Worm (Caenorhabditis elegans) whole organism, young adult: ENCODE data around the gene H12D21.9.

Experiments used
- B0019.2 ChIP-seq: fragments of 200-800 bp; sonication (Bioruptor generic); conservative IDR thresholded peaks from 2 replicates; pipeline ENCODE4 v1.3.6; 2022; ENCODE audit warnings: missing genetic modification reagents, missing genetic modification characterization, missing compliant biosample characterization
- B0035.1 ChIP-seq: sonication (generic microtip); optimal IDR thresholded peaks from 2 replicates; lab custom pipeline; 2016; ENCODE audit warnings: missing genetic modification characterization, mild to moderate bottlenecking, missing compliant biosample characterization, missing genotype, missing genetic modification reagents
- B0261.1 ChIP-seq: sonication (generic microtip); optimal IDR thresholded peaks from 2 replicates; lab custom pipeline; 2016; ENCODE audit warnings: mild to moderate bottlenecking, missing genetic modification characterization, moderate library complexity, missing compliant biosample characterization
- B0336.3 ChIP-seq: fragments of 200-800 bp; sonication (Bioruptor generic); IDR thresholded peaks from 2 replicates; pipeline ENCODE4 v1.3.6; 2022; ENCODE audit warnings: missing genetic modification characterization, missing compliant biosample characterization
- C06A6.2 ChIP-seq: fragments of 200-800 bp; sonication (Bioruptor generic); conservative IDR thresholded peaks from 2 replicates; pipeline ENCODE4 v1.3.6; 2022; ENCODE audit warnings: missing genetic modification characterization, missing compliant biosample characterization
- F22D6.2 ChIP-seq: sonication (generic microtip); optimal IDR thresholded peaks from 2 replicates; lab custom pipeline; 2016; ENCODE audit warnings: mild to moderate bottlenecking, missing genetic modification characterization, missing compliant biosample characterization
- F23B12.7 ChIP-seq: sonication (generic microtip); optimal IDR thresholded peaks from 2 replicates; lab custom pipeline; 2017; ENCODE audit warnings: missing genetic modification characterization, mild to moderate bottlenecking, missing compliant biosample characterization, antibody characterized with exemption, moderate library complexity; ENCODE audit not compliant: insufficient read depth
- F33H1.4 ChIP-seq: fragments of 200-800 bp; sonication (Bioruptor generic); IDR thresholded peaks from 2 replicates; pipeline ENCODE4 v1.3.6; 2022; ENCODE audit warnings: missing genetic modification reagents, missing genetic modification characterization, missing compliant biosample characterization
- F39B2.1 ChIP-seq: fragments of 200-800 bp; sonication (Bioruptor generic); IDR thresholded peaks from 2 replicates; pipeline ENCODE4 v1.3.6; 2022; ENCODE audit warnings: missing genetic modification reagents, missing genetic modification characterization, missing compliant biosample characterization
- F57A8.1 ChIP-seq: fragments of 200-800 bp; sonication (Bioruptor generic); optimal IDR thresholded peaks from 2 replicates; lab custom pipeline; 2018; ENCODE audit warnings: mild to moderate bottlenecking, missing genetic modification characterization, moderate library complexity, missing compliant biosample characterization
- K11D2.4 ChIP-seq: fragments of 200-800 bp; sonication (Bioruptor generic); IDR thresholded peaks from 2 replicates; pipeline ENCODE4 v1.3.6; 2022; ENCODE audit warnings: missing genetic modification reagents, missing genetic modification characterization, missing compliant biosample characterization
- Y53G8AR.9 ChIP-seq: fragments of 200-800 bp; sonication (Bioruptor generic); conservative IDR thresholded peaks from 2 replicates; pipeline ENCODE4 v1.3.6; 2022; ENCODE audit warnings: missing genetic modification reagents, missing genetic modification characterization, missing compliant biosample characterization
- Y67H2A.10 ChIP-seq: fragments of 200-800 bp; sonication (Bioruptor generic); conservative IDR thresholded peaks from 2 replicates; pipeline ENCODE4 v1.3.6; 2022; ENCODE audit warnings: missing genetic modification reagents, missing genetic modification characterization, missing compliant biosample characterization
- Y95B8A.8 ChIP-seq: fragments of 200-800 bp; sonication (Bioruptor generic); IDR thresholded peaks from 2 replicates; pipeline ENCODE4 v1.3.6; 2022; ENCODE audit warnings: missing genetic modification reagents, missing genetic modification characterization, missing compliant biosample characterization
- ama-1 ChIP-seq, 3 experiments: fragments of 150-350 bp in 1 of 3; sonication (generic microtip) in 2 of 3; optimal IDR thresholded peaks; 2 replicates each; lab custom pipeline; 2014 to 2018; ENCODE audit warnings: missing biosample characterization in 2 of 3, missing genetic modification characterization in 2 of 3, missing genetic modification reagents in 2 of 3
- aptf-3 ChIP-seq: fragments of 200-800 bp; sonication (Bioruptor generic); IDR thresholded peaks from 2 replicates; pipeline ENCODE4 v1.3.6; 2022; ENCODE audit warnings: missing genetic modification characterization, missing compliant biosample characterization
- attf-6 ChIP-seq: fragments of 200-800 bp; sonication (Bioruptor generic); IDR thresholded peaks from 2 replicates; pipeline ENCODE4 v1.3.6; 2022; ENCODE audit warnings: missing genetic modification reagents, missing genetic modification characterization, missing compliant biosample characterization
- bed-1 ChIP-seq: fragments of 200-800 bp; sonication (Bioruptor generic); IDR thresholded peaks from 2 replicates; pipeline ENCODE4 v1.3.6; 2022; ENCODE audit warnings: missing genetic modification reagents, missing genetic modification characterization, missing compliant biosample characterization
- ccch-3 ChIP-seq: fragments of 200-800 bp; sonication (Bioruptor generic); optimal IDR thresholded peaks from 2 replicates; lab custom pipeline; 2018; ENCODE audit warnings: mild to moderate bottlenecking, missing genetic modification characterization, missing compliant biosample characterization
- ceh-27 ChIP-seq: fragments of 200-800 bp; sonication (Bioruptor generic); optimal IDR thresholded peaks from 2 replicates; lab custom pipeline; 2018; ENCODE audit warnings: mild to moderate bottlenecking, missing genetic modification characterization, moderate library complexity, missing compliant biosample characterization
- ceh-91 ChIP-seq: fragments of 200-800 bp; sonication (Bioruptor generic); IDR thresholded peaks from 2 replicates; pipeline ENCODE4 v1.3.6; 2022; ENCODE audit warnings: missing genetic modification reagents, missing genetic modification characterization, missing compliant biosample characterization
- die-1 ChIP-seq: sonication (generic microtip); optimal IDR thresholded peaks from 2 replicates; lab custom pipeline; 2016; ENCODE audit warnings: missing genotype, mild to moderate bottlenecking, missing genetic modification characterization, missing compliant biosample characterization
- dpff-1 ChIP-seq: sonication (generic microtip); optimal IDR thresholded peaks from 2 replicates; lab custom pipeline; 2017; ENCODE audit warnings: mild to moderate bottlenecking, missing genetic modification characterization, missing compliant biosample characterization
- dpl-1 ChIP-seq: fragments of 150-350 bp; optimal IDR thresholded peaks from 2 replicates; lab custom pipeline; 2014; ENCODE audit warnings: missing biosample characterization, missing genetic modification reagents, missing genetic modification characterization
- egl-18 ChIP-seq: fragments of 200-800 bp; sonication (Bioruptor generic); IDR thresholded peaks from 2 replicates; pipeline ENCODE4 v1.3.6; 2022; ENCODE audit warnings: missing genetic modification reagents, missing genetic modification characterization, missing compliant biosample characterization
- egrh-3 ChIP-seq: fragments of 200-800 bp; sonication (Bioruptor generic); IDR thresholded peaks from 2 replicates; pipeline ENCODE4 v1.3.6; 2022; ENCODE audit warnings: missing genetic modification reagents, missing genetic modification characterization, missing compliant biosample characterization
- hlh-12 ChIP-seq: sonication (generic microtip); optimal IDR thresholded peaks from 2 replicates; lab custom pipeline; 2016; ENCODE audit warnings: missing genetic modification characterization, missing compliant biosample characterization
- hmg-1.2 ChIP-seq: fragments of 200-800 bp; sonication (Bioruptor generic); IDR thresholded peaks from 2 replicates; pipeline ENCODE4 v1.3.6; 2022; ENCODE audit warnings: missing genetic modification reagents, missing genetic modification characterization, missing compliant biosample characterization
- hrde-1 ChIP-seq: sonication (generic microtip); optimal IDR thresholded peaks from 2 replicates; lab custom pipeline; 2016; ENCODE audit warnings: missing genetic modification characterization, mild to moderate bottlenecking, missing compliant biosample characterization, moderate library complexity, missing genotype, missing genetic modification reagents, borderline replicate concordance
- let-526 ChIP-seq: fragments of 200-800 bp; sonication (Bioruptor generic); IDR thresholded peaks from 2 replicates; pipeline ENCODE4 v1.3.6; 2022; ENCODE audit warnings: missing genetic modification reagents, missing genetic modification characterization, missing compliant biosample characterization
- lin-26 ChIP-seq: fragments of 200-800 bp; sonication (Bioruptor generic); IDR thresholded peaks from 2 replicates; pipeline ENCODE4 v1.3.6; 2022; ENCODE audit warnings: missing genetic modification reagents, missing genetic modification characterization, missing compliant biosample characterization
- lsl-1 ChIP-seq: fragments of 200-800 bp; sonication (Bioruptor generic); optimal IDR thresholded peaks from 2 replicates; lab custom pipeline; 2018; ENCODE audit warnings: mild to moderate bottlenecking, missing genetic modification characterization, moderate library complexity, missing compliant biosample characterization
- madf-10 ChIP-seq: sonication (generic microtip); optimal IDR thresholded peaks from 2 replicates; lab custom pipeline; 2016; ENCODE audit warnings: mild to moderate bottlenecking, missing genetic modification characterization, missing compliant biosample characterization
- mes-4 ChIP-seq: sonication (generic microtip); optimal IDR thresholded peaks from 2 replicates; lab custom pipeline; 2016; ENCODE audit warnings: missing genotype, missing genetic modification characterization, missing compliant biosample characterization
- mxl-1 ChIP-seq: sonication (generic microtip); optimal IDR thresholded peaks from 2 replicates; lab custom pipeline; 2016; ENCODE audit warnings: missing genetic modification characterization, missing compliant biosample characterization
- nfya-1 ChIP-seq: sonication (generic microtip); optimal IDR thresholded peaks from 2 replicates; lab custom pipeline; 2017; ENCODE audit warnings: antibody characterized with exemption, missing compliant biosample characterization, missing genetic modification characterization, borderline replicate concordance; ENCODE audit not compliant: insufficient read depth
- nfyb-1 ChIP-seq: fragments of 200-800 bp; sonication (Bioruptor generic); IDR thresholded peaks from 2 replicates; pipeline ENCODE4 v1.3.6; 2022; ENCODE audit warnings: missing genetic modification reagents, missing genetic modification characterization, missing compliant biosample characterization
- nhr-80 ChIP-seq: sonication (generic microtip); optimal IDR thresholded peaks from 2 replicates; lab custom pipeline; 2016; ENCODE audit warnings: missing genetic modification characterization, missing compliant biosample characterization
- pha-4 ChIP-seq: fragments of 150-350 bp; sonication (generic microtip); optimal IDR thresholded peaks from 2 replicates; lab custom pipeline; 2014; ENCODE audit warnings: missing biosample characterization, missing genetic modification reagents, missing genetic modification characterization
- rpc-1 ChIP-seq, 2 experiments: fragments of 150-350 bp in 1 of 2; sonication (generic microtip) in 1 of 2; optimal IDR thresholded peaks; 2 replicates each; lab custom pipeline; 2014 to 2018; ENCODE audit warnings: missing biosample characterization in 1 of 2, missing genetic modification characterization in 1 of 2, missing genetic modification reagents in 1 of 2, missing genotype in 1 of 2
- sdz-38 ChIP-seq: sonication (generic microtip); optimal IDR thresholded peaks from 2 replicates; lab custom pipeline; 2016; ENCODE audit warnings: missing genotype, missing genetic modification characterization, missing compliant biosample characterization
- snpc-3.4 ChIP-seq: sonication (generic microtip); optimal IDR thresholded peaks from 2 replicates; lab custom pipeline; 2017; ENCODE audit warnings: missing genetic modification characterization, mild to moderate bottlenecking, missing compliant biosample characterization, antibody characterized with exemption, moderate library complexity, missing genotype, missing genetic modification reagents
- tbp1 ChIP-seq: fragments of 200-800 bp; sonication (Bioruptor generic); optimal IDR thresholded peaks from 2 replicates; lab custom pipeline; 2018; ENCODE audit warnings: mild to moderate bottlenecking, missing genetic modification characterization, missing compliant biosample characterization
- tbx-9 ChIP-seq: sonication (generic microtip); optimal IDR thresholded peaks from 2 replicates; lab custom pipeline; 2016; ENCODE audit warnings: borderline replicate concordance, missing genetic modification characterization, inconsistent platforms, missing compliant biosample characterization
- xnd-1 ChIP-seq: sonication (generic microtip); optimal IDR thresholded peaks from 2 replicates; lab custom pipeline; 2016; ENCODE audit warnings: missing genotype, missing genetic modification reagents, missing genetic modification characterization, missing compliant biosample characterization
- ztf-6 ChIP-seq: fragments of 200-800 bp; sonication (Bioruptor generic); IDR thresholded peaks from 2 replicates; pipeline ENCODE4 v1.3.6; 2022; ENCODE audit warnings: missing genetic modification reagents, missing genetic modification characterization, missing compliant biosample characterization

H12D21.9 gene

DNA sequence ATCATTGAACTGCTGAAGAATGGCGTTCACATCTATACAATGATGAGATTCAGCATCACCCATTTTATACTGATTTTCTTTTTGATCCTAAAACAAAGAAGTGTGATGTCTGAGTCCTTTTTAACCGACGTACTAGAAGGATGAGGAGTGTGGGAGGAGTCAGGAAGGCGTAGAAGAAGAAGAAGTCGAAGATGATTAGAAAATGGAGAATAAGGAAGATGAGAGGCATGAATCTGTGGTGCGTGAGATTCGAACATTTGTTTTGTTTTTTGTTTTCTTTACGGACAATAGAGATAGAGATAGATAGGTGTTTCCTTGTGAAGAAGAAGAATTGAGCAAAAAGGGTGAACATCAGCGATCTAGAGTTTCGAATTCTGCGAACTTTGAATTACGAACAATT lies 50.8 kb downstream of the H12D21.9 start, which contains the start of gene npr-13:
Gene npr-13 (minus strand): TSS at position 101 of the 400 bp plus-strand sequence.
- TF ChIP-seq hmg-1.2 (GFP tag; lab: Robert Waterston, UW) = no peak
- no peak for TF ChIP-seq Y67H2A.10
- no peak for TF ChIP-seq C06A6.2
- TF ChIP-seq Y53G8AR.9 (GFP tag; lab: Robert Waterston, UW) = no peak
- TF ChIP-seq lin-26 (GFP tag; lab: Robert Waterston, UW) = no peak
- no peak for TF ChIP-seq pha-4 (tag; lab: Kevin White, UChicago)
- no peak for TF ChIP-seq Y95B8A.8 (GFP tag; lab: Robert Waterston, UW)
- TF ChIP-seq F23B12.7 (tag; lab: Kevin White, UChicago) = no peak
- TF ChIP-seq ceh-91 (GFP tag; lab: Robert Waterston, UW) = no peak
- no peak for TF ChIP-seq B0261.1 (tag; lab: Kevin White, UChicago)
- no peak for TF ChIP-seq F39B2.1 (GFP tag; lab: Robert Waterston, UW)
- TF ChIP-seq let-526 (GFP tag; lab: Robert Waterston, UW) = no peak
- no peak for TF ChIP-seq F22D6.2 (tag; lab: Kevin White, UChicago)
- no peak for TF ChIP-seq egl-18 (GFP tag; lab: Robert Waterston, UW)

DNA sequence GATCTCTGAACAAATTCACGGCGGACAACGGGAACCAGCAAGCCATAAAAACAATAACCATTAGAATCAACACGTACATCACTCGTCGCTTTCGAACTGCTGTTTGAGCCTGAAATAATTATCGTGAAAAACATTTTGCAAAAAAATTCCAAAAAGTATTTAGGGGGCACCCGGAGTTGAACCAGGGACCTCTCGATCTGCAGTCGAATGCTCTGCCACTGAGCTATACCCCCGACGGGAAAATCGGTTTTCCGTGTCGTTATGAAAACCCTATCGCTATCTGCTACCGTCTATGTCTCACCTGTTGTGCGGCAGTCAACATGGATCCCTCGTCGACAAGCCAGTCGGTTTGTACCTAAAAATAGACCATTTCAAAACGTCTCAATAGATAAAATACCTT lies 53.7 kb downstream of the H12D21.9 start:
- TF ChIP-seq B0261.1 (tag; lab: Kevin White, UChicago) (peak; percentile 87), B0019.2 (no peak), nfya-1 (tag; lab: Kevin White, UChicago) (no peak), ccch-3 (GFP tag; lab: Kevin White, UChicago) (no peak), tbp1 (GFP tag; lab: Kevin White, UChicago) (peak; percentile 92), lsl-1 (GFP tag; lab: Kevin White, UChicago) (no peak), ztf-6 (GFP tag; lab: Robert Waterston, UW) (no peak), B0035.1 (no peak), hlh-12 (tag; lab: Kevin White, UChicago) (no peak), nhr-80 (tag; lab: Kevin White, UChicago) (no peak), attf-6 (GFP tag; lab: Robert Waterston, UW) (no peak), C06A6.2 (no peak), mxl-1 (tag; lab: Kevin White, UChicago) (no peak), aptf-3 (GFP tag; lab: Robert Waterston, UW) (no peak), ama-1 (optimal IDR thresholded peaks at IDR 0.05; lab: Kevin White, UChicago) (no peak), ama-1 (GFP tag; optimal IDR thresholded peaks at IDR 0.05; lab: Kevin White, UChicago) (no peak), sdz-38 (no peak), die-1 (peak; percentile 73), hrde-1 (tag; lab: Kevin White, UChicago) (no peak), dpl-1 (GFP tag; lab: Kevin White, UChicago) (no peak), lin-26 (GFP tag; lab: Robert Waterston, UW) (peak; percentile 82), tbx-9 (tag; lab: Kevin White, UChicago) (no peak), dpff-1 (tag; lab: Kevin White, UChicago) (no peak), F22D6.2 (tag; lab: Kevin White, UChicago) (no peak), nfyb-1 (peak; percentile 38; the same call in 1 of the 2 replicates), K11D2.4 (no peak), F33H1.4 (GFP tag; lab: Robert Waterston, UW) (peak; percentile 17; the same call in 1 of the 2 replicates), bed-1 (GFP tag; lab: Robert Waterston, UW) (no peak), ceh-27 (peak; percentile 3), egrh-3 (GFP tag; lab: Robert Waterston, UW) (no peak; the same call in 1 of the 2 replicates), F23B12.7 (tag; lab: Kevin White, UChicago) (no peak), snpc-3.4 (tag; lab: Kevin White, UChicago) (peak; percentile 79), mes-4 (tag; lab: Kevin White, UChicago) (peak; percentile 23), Y67H2A.10 (no peak), F57A8.1 (GFP tag; lab: Kevin White, UChicago) (no peak), B0336.3 (GFP tag; lab: Robert Waterston, UW) (no peak), madf-10 (tag; lab: Kevin White, UChicago) (no peak), xnd-1 (tag; lab: Kevin White, UChicago) (no peak), rpc-1 (optimal IDR thresholded peaks at IDR 0.05; lab: Kevin White, UChicago) (peak; percentile 72), rpc-1 (tag; optimal IDR thresholded peaks at IDR 0.05; lab: Kevin White, UChicago) (peak; percentile 75)
